Worm (Caenorhabditis elegans): ENCODE measurements around the gene marc-1.

Gene marc-1

DNA sequence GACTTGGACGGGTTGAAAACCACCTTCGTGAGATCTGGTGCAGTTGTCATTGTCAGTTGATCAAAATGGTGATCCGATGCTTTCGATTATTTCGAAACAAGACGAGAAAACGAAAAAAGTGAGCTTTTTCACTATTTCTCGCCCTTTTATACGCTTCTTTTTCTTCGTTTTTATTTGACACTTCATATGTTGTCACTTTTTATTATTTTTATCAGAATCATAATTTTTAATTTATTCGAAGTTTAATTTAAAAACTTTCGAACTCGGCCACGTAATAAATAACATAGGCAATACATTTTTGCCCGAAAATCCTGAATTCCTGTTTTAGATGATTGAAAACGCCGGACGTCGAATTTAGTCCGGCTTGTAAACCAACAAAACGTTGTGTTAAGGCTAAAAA lies 15.0 kb downstream of the marc-1 start, which contains the start of gene F58E6.5:
TSS of gene F58E6.5 (minus strand) at position 101 of the 400 bp plus-strand sequence.
- no peak for TF ChIP-seq daf-12 (tag; optimal IDR thresholded peaks at IDR 0.05)

DNA sequence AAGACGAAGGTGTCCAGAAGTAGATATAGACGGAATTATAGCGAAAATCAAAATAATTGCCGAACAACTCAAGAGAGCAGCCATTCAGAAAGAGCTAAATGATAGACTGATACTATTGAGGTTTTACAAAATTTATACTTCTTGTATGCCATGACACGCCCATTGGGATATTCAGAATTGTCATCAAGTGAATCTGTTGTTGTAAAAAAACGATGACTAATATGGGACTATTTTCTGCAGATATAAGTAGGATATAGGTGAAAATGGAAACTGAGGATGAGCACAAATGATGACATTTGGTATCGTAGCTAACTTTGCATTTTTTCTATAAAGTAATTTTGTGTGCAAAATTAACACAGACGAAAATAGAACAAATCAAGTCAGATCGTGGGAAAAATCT lies 16.2 kb downstream of the marc-1 start, which contains the start of gene F58E6.8:
TSS of gene F58E6.8 (minus strand) at position 101 of the 400 bp plus-strand sequence.
- TF ChIP-seq daf-16 (GFP tag; optimal IDR thresholded peaks at IDR 0.05): no peak
- TF ChIP-seq daf-16 (tag; optimal IDR thresholded peaks at IDR 0.05): no peak
- no peak for TF ChIP-seq ceh-44 (GFP tag; IDR thresholded peaks at IDR 0.05)
- TF ChIP-seq ceh-62 (tag; optimal IDR thresholded peaks at IDR 0.05): no peak

DNA sequence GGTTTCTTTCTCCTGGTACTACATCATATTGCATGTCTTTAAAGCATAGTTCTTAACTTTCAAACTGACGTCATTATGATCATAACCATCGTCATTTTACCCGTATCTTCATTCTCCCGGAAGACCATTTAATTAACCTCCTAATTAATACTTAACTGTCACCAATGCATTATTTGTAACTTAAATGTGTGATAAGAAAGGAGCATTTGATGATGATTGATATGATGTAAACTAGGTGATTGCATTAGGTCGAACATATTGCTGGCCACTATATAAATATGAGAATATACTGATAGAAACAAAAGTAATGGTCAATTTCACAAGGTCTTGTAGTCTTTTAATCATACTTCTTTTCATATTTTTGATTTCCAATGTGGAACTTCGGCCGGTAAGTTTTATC lies 16.7 kb downstream of the marc-1 start, which contains the start of gene hrg-3:
TSS of gene hrg-3 (plus strand) at position 227 of the 400 bp plus-strand sequence.
- TF ChIP-seq php-3 (GFP tag; IDR thresholded peaks at IDR 0.05) (peak; percentile 66), aha-1 (tag) (no peak), ztf-7 (tag; optimal IDR thresholded peaks at IDR 0.05) (peak; percentile 92), lin-38 (GFP tag; IDR thresholded peaks at IDR 0.05) (no peak), pqm-1 (tag; optimal IDR thresholded peaks at IDR 0.05) (peak; percentile 31)

DNA sequence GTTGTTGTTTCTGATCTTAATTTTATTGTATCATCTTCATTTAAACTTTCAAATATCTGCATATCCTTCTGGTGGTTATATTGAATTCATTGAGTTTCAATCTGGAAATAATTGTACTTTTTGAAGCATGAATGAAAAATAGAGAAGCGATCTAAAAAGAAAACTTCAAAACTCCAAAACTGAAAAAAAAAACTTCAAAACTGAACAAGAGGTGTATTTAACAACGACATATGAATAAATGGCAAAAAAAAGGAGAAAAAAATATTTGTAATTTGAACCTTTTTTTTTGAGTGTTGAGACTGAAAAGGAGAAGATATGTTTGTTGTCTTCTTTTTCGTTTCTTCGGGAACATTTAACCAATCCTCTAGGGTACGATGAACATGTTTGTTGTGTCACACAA lies 18.4 kb downstream of the marc-1 start, which contains the start of gene F58E6.11:
TSS of gene F58E6.11 (minus strand) at position 101 of the 400 bp plus-strand sequence.
- no peak for TF ChIP-seq mxl-3 (GFP tag; optimal IDR thresholded peaks at IDR 0.05)
- no peak for TF ChIP-seq daf-12 (tag; optimal IDR thresholded peaks at IDR 0.05)
- no peak for TF ChIP-seq jun-1 (tag; optimal IDR thresholded peaks at IDR 0.05)
- TF ChIP-seq egl-43 (GFP tag; IDR thresholded peaks at IDR 0.05): no peak
- no peak for TF ChIP-seq madf-5 (GFP tag; IDR thresholded peaks at IDR 0.05)
- no peak for TF ChIP-seq nhr-10 (tag; optimal IDR thresholded peaks at IDR 0.05)
- no peak for TF ChIP-seq Y48G9A.11 (GFP tag; IDR thresholded peaks at IDR 0.05)
- TF ChIP-seq aly-2 (tag; optimal IDR thresholded peaks at IDR 0.05): no peak
- no peak for TF ChIP-seq nhr-41 (GFP tag; IDR thresholded peaks at IDR 0.05)
- no peak for TF ChIP-seq nhr-76 (tag; optimal IDR thresholded peaks at IDR 0.05)
- TF ChIP-seq unc-130 (GFP tag; optimal IDR thresholded peaks at IDR 0.05): no peak

DNA sequence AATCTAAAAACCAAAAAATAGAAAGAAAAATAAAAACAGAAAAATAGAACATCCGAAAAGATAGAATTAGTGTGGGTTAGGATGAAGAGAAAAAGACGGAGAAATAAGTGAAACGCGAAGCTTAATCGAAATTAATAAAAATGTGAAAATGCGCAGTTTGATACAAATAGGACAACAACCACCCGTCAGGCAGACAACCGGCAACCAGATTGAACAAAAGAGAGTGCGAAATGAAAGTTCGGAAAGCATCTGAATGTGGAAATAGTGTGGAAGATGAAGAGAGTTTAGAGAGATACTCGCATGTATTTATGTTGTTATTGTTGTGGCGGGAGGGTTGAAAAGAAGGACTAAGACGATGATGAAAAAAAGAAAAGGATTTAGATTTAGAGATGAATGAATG lies 18.9 kb downstream of the marc-1 start:
- TF ChIP-seq gei-8 (GFP tag; optimal IDR thresholded peaks at IDR 0.05) (no peak), madf-9 (GFP tag; conservative IDR thresholded peaks at IDR 0.05) (no peak), fkh-10 (GFP tag; optimal IDR thresholded peaks at IDR 0.05) (no peak), F10B5.3 (tag; optimal IDR thresholded peaks at IDR 0.05) (no peak), lir-3 (tag; optimal IDR thresholded peaks at IDR 0.05) (no peak), cey-2 (tag; optimal IDR thresholded peaks at IDR 0.05; ENCODE audit: borderline replicate concordance, insufficient read depth) (no peak), nhr-76 (tag; optimal IDR thresholded peaks at IDR 0.05) (no peak), snpc-1.2 (GFP tag; IDR thresholded peaks at IDR 0.05) (no peak), spr-1 (tag; optimal IDR thresholded peaks at IDR 0.05) (no peak), vab-7 (GFP tag; IDR thresholded peaks at IDR 0.05) (no peak), Y48G9A.11 (GFP tag; IDR thresholded peaks at IDR 0.05) (no peak), unc-39 (tag; optimal IDR thresholded peaks at IDR 0.05) (no peak), nhr-11 (tag; optimal IDR thresholded peaks at IDR 0.05) (no peak), daf-16 (GFP tag; optimal IDR thresholded peaks at IDR 0.05) (no peak), daf-16 (tag; optimal IDR thresholded peaks at IDR 0.05) (no peak), nhr-237 (tag; optimal IDR thresholded peaks at IDR 0.05) (no peak), hif-1 (tag; optimal IDR thresholded peaks at IDR 0.05) (no peak), arid-1 (GFP tag; conservative IDR thresholded peaks at IDR 0.05) (no peak), hlh-30 (tag; optimal IDR thresholded peaks at IDR 0.05; ENCODE audit: insufficient read depth) (no peak), dmd-8 (GFP tag; IDR thresholded peaks at IDR 0.05) (no peak), ces-1 (GFP tag; optimal IDR thresholded peaks at IDR 0.05) (no peak)

Data from whole organism, L4 larva.